Fruit fly (Drosophila melanogaster): ENCODE results near the gene Tspo.

The Tspo gene

DNA sequence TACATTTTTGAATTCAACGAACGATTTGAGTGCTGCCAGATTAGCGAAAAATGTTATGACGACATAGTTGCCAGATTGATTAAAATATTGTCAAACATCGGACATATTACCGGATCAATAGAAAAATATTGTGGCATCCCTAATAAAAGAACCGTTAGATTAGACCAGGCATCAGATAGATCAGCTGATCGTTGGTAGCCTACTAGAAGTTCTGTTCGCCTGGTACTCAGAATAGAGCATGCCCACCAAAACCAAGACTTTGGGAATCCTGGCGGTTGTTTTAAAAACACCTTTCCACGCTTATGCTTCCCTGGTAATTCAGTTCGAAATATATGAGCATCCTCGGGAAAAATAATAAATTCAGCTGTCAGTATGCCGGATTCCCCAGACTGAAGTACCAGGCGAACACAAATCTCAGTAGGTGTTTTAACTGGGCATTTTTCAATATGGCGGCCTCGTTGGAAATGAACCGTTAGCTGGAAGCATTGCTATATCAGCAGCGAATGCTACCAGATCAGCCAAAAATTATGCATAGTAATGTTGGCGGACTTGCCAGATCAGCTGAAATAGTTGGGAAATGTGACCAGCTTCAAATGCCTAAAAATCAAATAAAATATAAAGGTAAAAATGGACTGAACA is 18.7 kb upstream of the Tspo start:
- TF ChIP-seq pan (optimal IDR thresholded peaks at IDR 0.05) (no peak), EcR (GFP tag; optimal IDR thresholded peaks at IDR 0.05) (no peak), usp (GFP tag; optimal IDR thresholded peaks at IDR 0.05) (no peak), Dll (optimal IDR thresholded peaks at IDR 0.05) (no peak), CG8478 (optimal IDR thresholded peaks at IDR 0.05) (no peak), psq (optimal IDR thresholded peaks at IDR 0.05) (no peak)

DNA sequence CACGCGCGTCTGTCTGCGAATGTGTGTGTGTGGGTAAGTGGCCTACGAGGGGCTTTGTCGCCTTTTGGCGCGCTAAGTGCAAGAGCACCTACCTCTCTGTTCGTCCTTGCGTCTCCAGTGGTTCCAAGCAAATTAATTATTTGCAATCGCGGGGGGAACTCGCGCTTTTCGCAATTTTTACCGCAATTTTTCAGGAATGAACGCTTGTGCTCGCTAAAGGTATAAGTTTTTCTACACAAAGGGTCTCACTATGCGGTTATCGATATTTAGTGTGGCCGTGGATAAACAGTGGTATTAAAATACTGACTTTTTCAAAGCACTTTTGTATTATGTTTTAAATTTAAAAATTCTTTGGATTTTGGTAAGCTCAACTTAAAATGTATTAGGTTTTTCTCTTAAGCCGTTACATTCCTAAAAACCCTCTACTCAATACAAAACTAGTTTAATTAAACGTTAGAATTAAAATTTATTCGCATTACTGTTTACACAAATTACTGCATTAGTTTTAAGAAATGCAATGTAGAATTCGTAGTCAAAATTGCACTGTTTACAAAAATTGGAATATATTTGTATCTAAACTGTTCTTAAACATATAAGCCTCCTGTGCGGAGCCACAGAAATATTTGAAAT is 17.0 kb upstream of the Tspo start, which contains the start of gene lwr:
TSS of gene lwr (minus strand) at position 243 of the 630 bp plus-strand sequence.
- TF ChIP-seq usp (GFP tag; optimal IDR thresholded peaks at IDR 0.05) (no peak), psq (optimal IDR thresholded peaks at IDR 0.05) (no peak), CG8478 (optimal IDR thresholded peaks at IDR 0.05) (no peak), pan (optimal IDR thresholded peaks at IDR 0.05) (no peak)

DNA sequence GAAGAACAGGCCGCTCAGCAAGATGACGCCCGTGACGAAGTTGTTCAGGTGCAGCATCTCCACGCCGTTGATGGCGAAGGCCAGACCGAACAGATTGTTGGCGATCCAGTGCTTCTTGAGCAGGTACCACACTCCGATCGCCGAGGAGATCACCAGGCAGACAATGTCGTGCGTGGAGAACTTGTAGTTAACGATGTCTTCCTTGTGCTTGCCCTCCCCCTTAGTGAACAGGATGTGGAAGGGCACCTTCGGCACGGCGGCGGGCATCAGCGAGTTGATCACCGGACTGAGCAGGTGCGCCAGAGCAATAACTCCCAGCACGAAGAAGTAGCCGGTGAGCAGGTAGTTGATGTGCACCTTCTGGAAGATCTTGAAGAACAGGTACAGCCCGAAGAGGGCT is 15.6 kb upstream of the Tspo start:
- no peak for TF ChIP-seq Dll (optimal IDR thresholded peaks at IDR 0.05)
- TF ChIP-seq CG8478 (optimal IDR thresholded peaks at IDR 0.05), result no peak
- no peak for TF ChIP-seq EcR (GFP tag; optimal IDR thresholded peaks at IDR 0.05)
- TF ChIP-seq usp (GFP tag; optimal IDR thresholded peaks at IDR 0.05), result no peak
- TF ChIP-seq psq (optimal IDR thresholded peaks at IDR 0.05), result no peak
- TF ChIP-seq pan (optimal IDR thresholded peaks at IDR 0.05), result no peak

DNA sequence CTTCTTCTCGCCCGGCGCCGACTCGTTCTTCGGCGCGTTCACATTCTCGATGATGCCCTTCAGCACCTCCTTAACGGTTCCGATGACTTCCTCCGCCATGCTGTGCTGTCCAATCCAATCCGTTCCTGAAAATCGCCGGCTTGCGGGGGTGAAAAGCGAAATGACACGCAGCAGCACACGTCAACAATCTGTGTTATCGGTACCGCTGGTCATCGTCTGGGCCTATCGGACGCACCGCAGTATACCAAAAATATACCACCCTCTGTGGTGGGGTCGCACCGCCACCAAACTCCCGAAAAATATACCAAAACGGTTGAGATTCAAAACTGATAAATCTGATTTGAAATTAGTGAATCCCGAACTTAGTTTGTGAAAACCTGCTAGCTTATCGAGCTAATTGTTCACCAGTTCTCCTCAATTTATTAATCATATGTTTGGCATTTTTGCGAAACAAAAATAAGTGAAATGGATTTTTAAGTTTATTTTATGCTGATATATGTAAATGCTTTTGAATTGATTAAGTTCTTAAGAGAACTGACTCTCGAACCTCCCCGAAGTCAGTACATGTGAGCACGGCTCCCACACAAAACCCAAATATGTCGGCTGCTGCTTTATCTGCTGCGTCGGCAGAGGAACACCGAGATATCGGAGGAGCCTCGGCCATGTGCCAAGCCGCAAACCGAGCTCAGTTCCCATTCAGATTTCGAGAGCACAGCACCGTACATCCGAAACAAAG is 14.8 kb upstream of the Tspo start, which contains the start of the genes Spp and nAChRbeta3:
TSS of gene Spp (minus strand) at position 210 of the 736 bp plus-strand sequence.
TSS of gene nAChRbeta3 (plus strand) at position 686 of the 736 bp plus-strand sequence.
- no peak for TF ChIP-seq Dll (optimal IDR thresholded peaks at IDR 0.05)
- no peak for TF ChIP-seq psq (optimal IDR thresholded peaks at IDR 0.05)
- no peak for TF ChIP-seq pan (optimal IDR thresholded peaks at IDR 0.05)
- no peak for TF ChIP-seq CG8478 (optimal IDR thresholded peaks at IDR 0.05)
- TF ChIP-seq usp (GFP tag; optimal IDR thresholded peaks at IDR 0.05), result no peak
- TF ChIP-seq EcR (GFP tag; optimal IDR thresholded peaks at IDR 0.05), result no peak

DNA sequence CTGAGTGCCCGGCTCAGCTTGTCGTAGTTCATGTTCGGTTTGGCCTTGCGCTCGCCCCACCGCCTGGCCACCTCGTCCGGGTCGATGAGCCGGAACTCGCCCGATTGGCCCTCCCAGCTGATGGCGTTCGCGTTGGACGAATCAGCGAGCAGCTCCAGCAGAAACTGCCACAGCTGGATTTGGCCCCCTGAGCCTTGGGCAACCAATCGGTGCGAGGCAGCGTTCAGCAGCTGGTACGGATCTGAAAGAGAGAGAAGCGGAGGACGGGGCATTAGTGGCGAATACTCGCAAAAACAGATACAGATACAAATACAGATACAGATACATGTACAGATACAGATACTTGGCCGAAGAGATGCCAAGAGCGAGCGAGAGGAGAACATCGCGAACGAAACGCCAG is 11.4 kb upstream of the Tspo start:
- peak; percentile 34 for TF ChIP-seq CG8478 (optimal IDR thresholded peaks at IDR 0.05)
- TF ChIP-seq pan (optimal IDR thresholded peaks at IDR 0.05), result no peak

DNA sequence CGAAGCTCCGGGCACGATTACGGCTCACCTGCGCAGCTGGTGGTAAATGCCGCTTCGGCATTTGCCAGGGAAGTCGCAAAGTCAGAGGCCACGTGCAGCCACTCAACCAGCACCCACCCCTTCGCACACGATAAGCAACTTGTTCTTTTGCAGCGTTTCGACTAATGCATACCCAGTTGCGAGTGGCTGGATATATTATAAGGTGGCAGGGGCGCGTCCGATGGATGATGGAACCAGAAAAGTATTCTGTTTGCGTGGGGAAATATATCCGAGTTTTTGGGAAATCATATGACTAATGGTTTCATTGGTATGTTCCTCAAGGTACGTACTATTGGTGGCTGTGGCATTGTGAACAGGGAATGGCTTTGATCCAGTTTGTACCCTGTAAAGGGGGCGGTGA is 9.8 kb upstream of the Tspo start:
- TF ChIP-seq psq (optimal IDR thresholded peaks at IDR 0.05) (no peak), usp (GFP tag; optimal IDR thresholded peaks at IDR 0.05) (no peak), pan (optimal IDR thresholded peaks at IDR 0.05) (peak; percentile 64), Dll (optimal IDR thresholded peaks at IDR 0.05) (no peak)

DNA sequence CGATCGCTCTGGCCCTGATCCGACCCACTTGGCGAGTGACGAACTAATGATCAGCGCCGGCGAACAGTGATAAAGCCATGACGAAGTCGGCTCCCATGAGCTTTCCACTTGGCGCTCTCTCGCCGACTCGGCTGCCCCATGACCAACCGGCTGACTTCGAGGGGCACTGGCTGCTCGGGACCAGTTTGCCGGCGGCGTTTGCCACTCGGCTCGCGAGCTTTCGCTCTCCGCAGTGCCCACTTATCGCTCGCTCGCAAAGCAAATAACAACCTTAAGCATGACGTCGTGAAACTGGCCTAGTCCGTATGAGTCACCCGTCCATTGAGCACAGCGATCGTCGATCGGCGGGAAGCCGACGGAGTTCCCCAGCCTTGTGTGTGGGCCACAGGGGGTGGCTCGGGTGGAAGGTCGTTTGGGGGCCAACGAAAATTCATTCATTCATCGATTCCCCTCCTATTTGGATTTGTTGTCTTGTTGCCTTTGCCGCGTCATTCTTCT is 6.9 kb upstream of the Tspo start, which contains the start of gene Ets21C:
TSS of gene Ets21C (minus strand) at position 492 of the 498 bp plus-strand sequence.
- TF ChIP-seq Dll (optimal IDR thresholded peaks at IDR 0.05), result peak; percentile 83
- TF ChIP-seq CG8478 (optimal IDR thresholded peaks at IDR 0.05), result no peak

DNA sequence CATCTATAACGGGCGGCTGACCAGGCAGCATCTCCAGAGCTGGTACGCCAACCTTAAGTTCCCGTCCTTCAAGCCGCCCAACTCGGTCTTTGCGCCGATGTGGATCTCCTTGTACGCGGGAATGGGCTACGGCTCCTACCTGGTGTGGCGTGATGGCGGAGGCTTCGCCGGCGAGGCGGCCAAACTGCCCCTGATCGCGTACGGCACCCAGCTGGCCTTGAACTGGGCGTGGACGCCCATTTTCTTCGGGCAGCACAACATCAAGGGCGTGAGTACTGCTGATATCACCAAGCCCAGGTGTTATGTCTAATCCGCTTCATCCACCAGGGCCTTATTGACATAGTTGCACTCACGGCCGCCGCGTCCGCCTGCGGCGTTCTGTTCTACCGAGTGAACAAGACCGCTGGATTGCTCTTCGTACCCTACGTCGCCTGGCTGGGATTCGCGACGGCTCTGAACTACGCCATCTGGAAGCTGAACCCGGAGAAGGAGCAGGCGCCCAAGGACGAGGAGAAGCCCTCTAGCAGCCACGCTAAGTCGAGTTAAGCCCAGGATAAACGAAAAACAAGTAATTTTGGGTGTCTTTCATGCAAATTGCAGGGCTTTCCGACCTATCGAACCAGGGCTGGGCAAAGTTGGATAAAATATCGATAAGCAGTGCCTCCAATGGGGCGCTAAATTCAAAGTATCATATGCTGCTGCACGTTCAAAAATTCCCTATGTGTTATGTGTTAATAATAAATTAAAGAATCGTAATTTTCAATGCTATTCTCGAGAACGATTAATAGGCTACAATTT is 557 bp downstream of the Tspo start, which contains the start of gene rempA:
TSS of gene rempA (minus strand) at position 541 of the 798 bp plus-strand sequence.
- TF ChIP-seq pan (optimal IDR thresholded peaks at IDR 0.05), result no peak
- no peak for TF ChIP-seq psq (optimal IDR thresholded peaks at IDR 0.05)
- peak; percentile 36 for TF ChIP-seq Dll (optimal IDR thresholded peaks at IDR 0.05)

DNA sequence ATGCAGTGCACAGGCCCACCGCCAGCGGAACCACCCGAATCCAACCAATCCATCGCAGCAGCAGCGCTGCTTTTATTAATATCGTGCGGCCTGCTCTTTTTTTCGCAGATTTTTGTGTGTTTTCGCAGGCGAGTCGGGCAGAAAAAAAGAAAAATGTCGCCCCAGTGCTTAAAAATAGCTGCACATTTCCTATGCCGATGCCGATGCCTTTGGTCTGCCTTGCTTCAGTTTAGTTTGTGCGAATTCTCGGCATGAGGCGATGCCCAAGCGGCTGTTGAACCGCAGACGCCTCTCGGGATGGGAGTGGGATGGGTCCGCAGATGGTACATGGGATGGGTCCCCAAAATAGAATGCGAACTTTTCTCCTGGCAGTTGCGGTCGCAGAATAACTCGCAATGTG is 3.9 kb downstream of the Tspo start:
- no peak for TF ChIP-seq Dll (optimal IDR thresholded peaks at IDR 0.05)
- no peak for TF ChIP-seq CG8478 (optimal IDR thresholded peaks at IDR 0.05)
- TF ChIP-seq EcR (GFP tag; optimal IDR thresholded peaks at IDR 0.05), result no peak
- TF ChIP-seq pan (optimal IDR thresholded peaks at IDR 0.05), result no peak
- TF ChIP-seq usp (GFP tag; optimal IDR thresholded peaks at IDR 0.05), result no peak
- no peak for TF ChIP-seq psq (optimal IDR thresholded peaks at IDR 0.05)

DNA sequence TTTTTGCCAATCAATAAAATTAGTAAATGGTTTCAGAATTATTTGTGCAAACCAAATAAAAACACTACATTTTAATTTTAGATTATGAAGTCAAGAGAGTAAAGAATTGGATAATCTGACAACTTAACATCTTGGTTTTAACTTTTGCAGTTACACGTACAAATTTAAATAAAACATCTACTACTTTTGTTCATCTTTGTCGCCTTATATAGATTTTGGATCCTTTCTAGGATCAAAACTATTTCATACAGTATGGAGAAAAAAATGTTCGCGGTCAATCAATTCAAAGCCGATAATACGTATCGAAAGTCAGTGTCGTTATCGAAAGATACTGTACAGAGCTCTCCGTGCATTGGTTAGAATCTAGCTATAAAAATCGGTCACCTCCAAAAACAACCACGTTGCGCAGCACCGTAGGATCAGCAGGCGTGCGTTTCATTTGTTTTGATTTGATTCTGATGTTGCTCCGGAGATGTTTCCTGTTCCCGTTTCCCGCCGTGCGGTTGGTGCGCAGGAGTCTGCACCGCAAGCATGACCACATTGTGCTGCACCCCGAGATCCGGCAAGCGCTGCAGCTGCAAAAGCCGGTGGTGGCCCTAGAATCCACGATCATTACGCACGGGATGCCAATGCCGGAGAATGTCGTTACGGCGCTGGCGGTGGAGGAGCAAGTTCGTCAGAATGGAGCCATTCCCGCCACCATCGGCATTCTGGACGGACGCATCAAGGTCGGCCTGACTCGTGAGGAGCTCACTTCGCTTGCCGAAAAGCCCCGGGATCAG is 4.5 kb downstream of the Tspo start, which contains the start of the genes uncNacbeta and CG2794:
TSS of gene uncNacbeta (minus strand) at position 51 of the 782 bp plus-strand sequence.
TSS of gene CG2794 (plus strand) at position 395 of the 782 bp plus-strand sequence.
- TF ChIP-seq EcR (GFP tag; optimal IDR thresholded peaks at IDR 0.05) (no peak), psq (optimal IDR thresholded peaks at IDR 0.05) (no peak), pan (optimal IDR thresholded peaks at IDR 0.05) (no peak), usp (GFP tag; optimal IDR thresholded peaks at IDR 0.05) (no peak), Dll (optimal IDR thresholded peaks at IDR 0.05) (no peak), CG8478 (optimal IDR thresholded peaks at IDR 0.05) (no peak)

DNA sequence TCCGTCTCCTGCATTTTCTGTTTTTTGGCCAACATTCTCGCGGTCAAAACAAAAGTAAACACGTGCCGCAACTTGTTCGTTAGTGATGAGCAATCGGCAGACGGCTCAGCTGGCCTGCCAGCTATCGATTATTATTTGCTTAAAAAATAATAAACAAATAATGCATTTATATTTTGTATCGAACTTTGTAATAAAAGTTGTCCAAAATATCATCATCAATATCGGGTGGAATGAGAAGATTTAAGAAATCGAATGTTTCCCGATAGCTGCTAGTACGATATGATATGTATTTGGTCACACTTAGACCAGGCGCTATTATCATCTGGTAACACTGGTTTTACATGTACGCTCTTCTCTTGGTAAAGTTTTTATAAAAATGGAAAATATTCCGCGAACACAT is 8.6 kb downstream of the Tspo start, which contains the start of the genes Nle and Sf3b1:
TSS of gene Nle (minus strand) at position 92 of the 400 bp plus-strand sequence.
TSS of gene Sf3b1 (plus strand) at position 311 of the 400 bp plus-strand sequence.
- TF ChIP-seq Dll (optimal IDR thresholded peaks at IDR 0.05), result no peak
- TF ChIP-seq pan (optimal IDR thresholded peaks at IDR 0.05), result no peak
- no peak for TF ChIP-seq CG8478 (optimal IDR thresholded peaks at IDR 0.05)
- TF ChIP-seq psq (optimal IDR thresholded peaks at IDR 0.05), result no peak
- TF ChIP-seq EcR (GFP tag; optimal IDR thresholded peaks at IDR 0.05), result no peak

All from whole organism.